Worm (Caenorhabditis elegans) whole organism, L2 larva: ENCODE data around the gene ptp-4A2.

Source experiments
- ama-1 ChIP-seq: fragments of 150-350 bp; optimal IDR thresholded peaks from 2 replicates; lab custom pipeline; 2018; ENCODE audit warnings: inconsistent platforms
- ceh-82 ChIP-seq: fragments of 150-350 bp; optimal IDR thresholded peaks from 2 replicates; lab custom pipeline; 2014; ENCODE audit warnings: missing biosample characterization, missing genetic modification characterization
- egl-27 ChIP-seq: sonication (generic microtip); optimal IDR thresholded peaks from 3 replicates; lab custom pipeline; 2017; ENCODE audit warnings: missing biosample characterization, missing genetic modification reagents, missing genetic modification characterization
- nhr-23 ChIP-seq: fragments of 150-350 bp; optimal IDR thresholded peaks from 2 replicates; lab custom pipeline; 2014; ENCODE audit warnings: missing biosample characterization, missing genetic modification reagents, missing genetic modification characterization
- nhr-237 ChIP-seq: fragments of 150-350 bp; optimal IDR thresholded peaks from 2 replicates; lab custom pipeline; 2014; ENCODE audit warnings: missing biosample characterization, missing genetic modification characterization
- unc-39 ChIP-seq: fragments of 150-350 bp; optimal IDR thresholded peaks from 2 replicates; lab custom pipeline; 2014; ENCODE audit warnings: missing biosample characterization, missing genetic modification characterization
- ztf-11 ChIP-seq: sonication (generic microtip); optimal IDR thresholded peaks from 2 replicates; lab custom pipeline; 2017; ENCODE audit warnings: missing biosample characterization, missing genetic modification characterization

DNA sequence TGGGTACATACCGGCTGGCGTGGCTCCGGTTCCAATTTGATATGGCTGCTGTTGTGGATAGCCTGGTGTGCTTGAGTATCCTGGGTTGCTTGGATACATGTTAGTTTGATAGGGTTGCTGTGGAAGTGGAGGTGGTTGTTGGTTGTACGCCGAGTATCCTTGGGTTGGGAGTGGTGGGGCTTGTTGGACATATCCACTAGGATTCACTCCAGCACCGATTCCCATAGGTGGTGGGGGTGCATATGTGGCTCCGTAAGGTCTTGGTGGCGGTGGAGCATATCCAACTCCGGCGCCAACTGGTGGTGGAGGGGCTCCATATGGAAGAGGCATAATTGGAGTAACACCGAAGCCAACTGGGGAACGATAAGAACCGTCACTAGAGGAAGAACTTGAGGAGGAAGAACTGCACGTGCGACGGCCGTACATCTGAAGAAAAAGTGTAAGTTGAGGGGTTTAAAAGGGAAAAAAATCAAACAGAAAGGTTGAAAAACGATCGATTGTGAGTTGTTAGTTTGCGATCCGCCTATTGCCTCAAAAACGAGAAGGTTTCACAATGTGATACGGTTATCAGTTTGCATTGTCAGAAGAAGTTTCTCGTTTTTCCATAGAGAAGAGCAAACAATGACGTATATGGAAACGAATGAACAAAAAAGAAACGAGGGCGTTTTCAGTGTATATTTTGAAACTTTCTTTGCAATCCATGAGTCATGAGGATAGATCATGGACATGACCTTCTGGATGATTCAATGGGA lies 25.3 kb upstream of the ptp-4A2 start, which contains the start of gene C16B8.3:
- TF ChIP-seq ama-1 (no peak), nhr-23 (no peak), ztf-11 (tag; lab: Kevin White, UChicago) (no peak), egl-27 (tag; lab: Kevin White, UChicago) (no peak), nhr-237 (tag; lab: Kevin White, UChicago) (no peak), unc-39 (tag; lab: Kevin White, UChicago) (no peak), ceh-82 (tag; lab: Kevin White, UChicago) (no peak)
